Worm (Caenorhabditis elegans) whole organism, L2 larva: ENCODE measurements around the gene Y57E12AR.1.

ENCODE experiments used
- F13H6.1 ChIP-seq: sonication (generic microtip); optimal IDR thresholded peaks from 2 replicates; lab custom pipeline; 2016; ENCODE audit warnings: missing genetic modification characterization, missing compliant biosample characterization
- aly-2 ChIP-seq: fragments of 150-350 bp; optimal IDR thresholded peaks from 2 replicates; lab custom pipeline; 2014; ENCODE audit warnings: missing biosample characterization, missing genetic modification characterization
- ama-1 ChIP-seq: fragments of 150-350 bp; optimal IDR thresholded peaks from 2 replicates; lab custom pipeline; 2018; ENCODE audit warnings: inconsistent platforms
- elt-3 ChIP-seq: sonication (generic microtip); optimal IDR thresholded peaks from 2 replicates; lab custom pipeline; 2017; ENCODE audit warnings: missing biosample characterization, missing genetic modification characterization
- lin-13 ChIP-seq: fragments of 150-350 bp; optimal IDR thresholded peaks from 2 replicates; lab custom pipeline; 2014; ENCODE audit warnings: missing biosample characterization, missing genetic modification reagents, missing genetic modification characterization
- lsy-2 ChIP-seq, 2 experiments: fragments of 150-350 bp in 1 of 2; sonication (generic microtip) in 1 of 2; optimal IDR thresholded peaks; 2 replicates each; lab custom pipeline; 2014 to 2017; ENCODE audit warnings: missing biosample characterization in 2 of 2, missing genetic modification characterization in 2 of 2
- mab-5 ChIP-seq: fragments of 150-350 bp; optimal IDR thresholded peaks from 2 replicates; lab custom pipeline; 2014; ENCODE audit warnings: missing biosample characterization, missing genetic modification characterization
- nhr-25 ChIP-seq: fragments of 150-350 bp; sonication (generic microtip); optimal IDR thresholded peaks from 3 replicates; lab custom pipeline; 2014; ENCODE audit warnings: missing biosample characterization, missing genetic modification characterization
- snpc-4 ChIP-seq: fragments of 150-350 bp; optimal IDR thresholded peaks from 2 replicates; lab custom pipeline; 2014; ENCODE audit warnings: missing biosample characterization, missing genetic modification characterization
- unc-39 ChIP-seq: fragments of 150-350 bp; optimal IDR thresholded peaks from 2 replicates; lab custom pipeline; 2014; ENCODE audit warnings: missing biosample characterization, missing genetic modification characterization
- unc-62 ChIP-seq: fragments of 150-350 bp; optimal IDR thresholded peaks from 2 replicates; lab custom pipeline; 2014; ENCODE audit warnings: missing biosample characterization, missing genetic modification reagents, missing genetic modification characterization
- zag-1 ChIP-seq: fragments of 150-350 bp; optimal IDR thresholded peaks from 2 replicates; lab custom pipeline; 2014; ENCODE audit warnings: missing biosample characterization, missing genetic modification characterization
- ztf-1 ChIP-seq: fragments of 200-800 bp; sonication (Bioruptor generic); conservative IDR thresholded peaks from 2 replicates; pipeline ENCODE4 v1.3.6; 2022; ENCODE audit warnings: missing genetic modification characterization, missing compliant biosample characterization
- ztf-11 ChIP-seq: sonication (generic microtip); optimal IDR thresholded peaks from 2 replicates; lab custom pipeline; 2017; ENCODE audit warnings: missing biosample characterization, missing genetic modification characterization

DNA sequence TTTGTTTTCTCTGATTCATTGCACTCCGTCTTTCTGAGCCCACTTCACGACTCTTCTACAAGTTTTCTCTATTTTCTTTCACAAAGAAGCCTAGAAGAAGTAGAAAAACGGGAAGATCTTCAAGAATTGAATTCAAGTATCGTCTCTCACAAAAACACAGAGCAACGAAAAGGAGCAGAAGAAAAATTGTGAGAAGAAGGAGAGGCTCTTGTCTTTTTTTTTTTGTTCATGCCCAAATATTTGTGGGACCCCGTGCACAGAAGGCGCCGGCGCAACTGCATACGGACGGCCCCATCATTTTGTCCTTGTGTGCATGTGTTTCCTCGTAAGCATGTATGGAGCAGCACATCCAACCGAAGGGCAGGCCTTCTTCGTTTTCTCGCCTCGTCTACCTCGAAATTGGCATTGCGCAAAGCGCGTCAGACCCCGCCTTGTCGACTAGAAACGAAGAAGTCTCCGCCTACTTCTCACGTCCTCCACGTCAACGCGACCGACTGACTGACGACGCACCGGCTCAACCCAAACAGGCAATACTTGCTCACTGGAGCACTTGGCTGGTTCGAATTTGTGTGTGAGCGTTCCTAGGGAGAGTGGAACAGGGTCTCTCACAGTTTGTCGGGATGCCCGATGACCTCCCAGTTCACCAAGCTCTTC lies 41.5 kb upstream of the Y57E12AR.1 start:
- TF ChIP-seq lsy-2 (tag; optimal IDR thresholded peaks at IDR 0.05; lab: Kevin White, UChicago), result no peak
- no peak for TF ChIP-seq zag-1
- TF ChIP-seq ztf-1 (GFP tag; lab: Robert Waterston, UW), result no peak
- TF ChIP-seq ztf-11, result no peak
- TF ChIP-seq unc-39 (tag; lab: Kevin White, UChicago), result no peak
- no peak for TF ChIP-seq unc-62 (GFP tag; lab: Kevin White, UChicago)
- TF ChIP-seq F13H6.1, result no peak
- no peak for TF ChIP-seq snpc-4 (tag; lab: Kevin White, UChicago)
- no peak for TF ChIP-seq nhr-25 (tag; lab: Kevin White, UChicago)
- TF ChIP-seq elt-3 (tag; lab: Kevin White, UChicago), result no peak
- TF ChIP-seq ama-1, result no peak
- no peak for TF ChIP-seq aly-2
- no peak for TF ChIP-seq mab-5 (tag; lab: Kevin White, UChicago)
- no peak for TF ChIP-seq lin-13
